Fruit fly (Drosophila melanogaster) S2 (cell line): ENCODE measurements around the gene Fitm.

Experiments used
- CG8478 ChIP-seq: fragments of >200 bp; optimal IDR thresholded peaks from 2 replicates; lab custom pipeline; 2018
- CTCF ChIP-seq, 2 experiments: fragments of >200 bp; optimal IDR thresholded peaks; 2 replicates each; lab custom pipeline; 2018

DNA sequence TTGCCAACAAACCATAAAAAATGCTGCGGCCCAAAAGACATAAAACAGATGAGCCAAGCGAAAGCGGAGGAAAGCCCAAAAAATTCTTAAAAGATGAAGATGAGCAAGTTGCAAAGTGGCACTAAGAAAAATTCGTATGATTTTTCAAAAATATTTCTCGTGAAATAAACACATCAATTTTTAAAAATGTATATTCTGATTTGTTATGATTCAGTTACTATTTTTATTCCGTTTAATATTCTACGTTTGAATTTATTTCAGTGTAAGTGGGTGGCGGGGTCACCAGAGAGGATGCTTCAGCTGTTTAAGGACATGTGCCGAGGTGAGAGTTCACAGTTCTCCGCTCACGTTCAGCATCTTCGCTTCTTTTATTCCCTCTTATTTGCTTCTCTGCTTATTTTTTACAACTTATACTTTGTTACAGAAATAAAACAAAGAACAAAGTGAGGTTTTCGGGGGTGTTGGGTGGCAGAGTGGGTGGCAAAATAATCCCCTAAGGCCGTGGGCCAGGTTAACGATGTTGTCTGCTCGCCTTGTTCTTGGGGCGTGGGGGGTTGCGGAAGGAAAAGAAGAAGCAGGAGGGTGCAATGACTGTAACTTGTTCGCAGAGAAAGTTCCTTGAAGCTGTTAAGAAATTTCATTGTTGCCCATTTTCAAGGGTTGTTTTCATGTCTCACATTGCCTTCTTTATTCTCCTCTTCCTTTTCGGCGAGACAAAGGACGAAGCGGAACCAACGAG is 36.6 kb upstream of the Fitm start:
- no peak for TF ChIP-seq CTCF (optimal IDR thresholded peaks at IDR 0.05; lab: Kevin White, UChicago)
- no peak for TF ChIP-seq CG8478 (lab: Kevin White, UChicago)
